Fruit fly (Drosophila melanogaster): Measurements from ENCODE around the gene CG32075.

DNA sequence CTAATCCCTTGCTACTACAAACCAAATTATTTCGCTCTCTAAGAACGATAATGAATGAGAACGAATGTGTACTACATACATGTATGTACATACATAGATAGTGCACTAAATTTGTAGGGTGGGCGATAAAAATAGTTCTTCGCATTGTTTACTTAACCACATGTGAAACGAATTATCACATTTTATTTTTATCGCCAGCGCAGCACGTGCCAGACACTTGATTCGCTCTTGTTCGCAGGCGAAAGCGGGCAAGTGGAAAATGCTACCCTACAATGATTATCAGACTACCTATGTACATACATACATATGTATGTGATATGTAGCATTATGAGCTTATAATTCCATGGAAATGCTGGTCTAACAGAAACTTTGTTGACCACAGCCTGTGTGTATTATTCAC, 21.1 kb upstream of the CG32075 start:
- no peak for TF ChIP-seq usp (GFP tag; optimal IDR thresholded peaks at IDR 0.05)
- TF ChIP-seq EcR (GFP tag; optimal IDR thresholded peaks at IDR 0.05): no peak

All from whole organism.